Worm (Caenorhabditis elegans): ENCODE measurements around the gene cyp-34A10.
A peak's percentile ranks its signal among the peaks of the same experiment; 100 is the strongest.

Gene cyp-34A10

DNA sequence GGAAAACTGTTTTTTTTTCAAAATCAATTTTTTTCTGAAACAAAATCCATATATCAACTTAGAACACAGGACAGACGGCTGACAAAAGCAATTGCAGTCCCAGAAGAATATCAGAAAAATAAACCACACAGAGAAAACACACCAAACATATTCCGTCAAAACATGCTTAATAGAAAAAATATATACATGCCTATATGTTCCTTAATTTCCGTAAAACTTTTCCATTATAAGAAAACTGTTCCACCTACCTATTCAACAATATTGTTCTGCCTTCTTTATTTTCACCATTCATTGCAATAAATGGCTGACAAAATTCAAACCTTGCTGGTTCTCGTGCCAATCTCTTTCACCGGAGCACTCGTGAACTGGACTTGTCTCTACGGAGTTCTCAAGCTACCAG is 41.5 kb downstream of the cyp-34A10 start, which contains the start of gene srx-63:
Gene srx-63 (plus strand): TSS at position 301 of the 400 bp plus-strand sequence.
- TF ChIP-seq flt-1 (GFP tag; IDR thresholded peaks at IDR 0.05) (no peak), med-1 (GFP tag; optimal IDR thresholded peaks at IDR 0.05; ENCODE audit: insufficient read depth) (no peak), ref-1 (GFP tag; conservative IDR thresholded peaks at IDR 0.05) (no peak), T22C8.4 (GFP tag; IDR thresholded peaks at IDR 0.05) (no peak), ztf-29 (GFP tag; IDR thresholded peaks at IDR 0.05) (no peak), klf-2 (GFP tag; conservative IDR thresholded peaks at IDR 0.05) (no peak), cog-1 (tag; optimal IDR thresholded peaks at IDR 0.05) (no peak), ztf-23 (GFP tag; IDR thresholded peaks at IDR 0.05) (no peak), tab-1 (GFP tag; IDR thresholded peaks at IDR 0.05) (no peak)

DNA sequence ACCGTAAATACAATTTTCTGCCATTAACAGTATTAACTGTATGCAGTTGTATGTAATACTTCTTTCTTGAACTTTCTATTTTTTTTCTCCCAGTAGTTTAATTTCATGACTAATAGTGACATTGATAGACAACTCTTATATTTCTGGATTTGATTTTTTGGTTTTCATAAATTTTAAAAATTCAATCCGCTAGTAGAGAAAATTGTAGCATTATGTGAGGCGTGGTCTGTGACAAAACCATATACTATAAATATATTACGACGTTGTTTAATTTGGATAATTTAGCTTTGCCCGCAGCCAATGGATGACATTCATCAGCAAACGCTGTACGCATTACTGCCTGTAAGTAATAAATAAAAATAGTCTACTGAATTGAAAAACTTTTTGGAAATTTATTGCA is 43.7 kb downstream of the cyp-34A10 start, which contains the start of gene srx-64:
Gene srx-64 (plus strand): TSS at position 301 of the 400 bp plus-strand sequence.
- TF ChIP-seq flt-1 (GFP tag; IDR thresholded peaks at IDR 0.05) = no peak
- TF ChIP-seq cog-1 (tag; optimal IDR thresholded peaks at IDR 0.05) = no peak
- no peak for TF ChIP-seq ztf-29 (GFP tag; IDR thresholded peaks at IDR 0.05)
- TF ChIP-seq T22C8.4 (GFP tag; IDR thresholded peaks at IDR 0.05) = no peak
- TF ChIP-seq ref-1 (GFP tag; conservative IDR thresholded peaks at IDR 0.05) = no peak
- no peak for TF ChIP-seq tab-1 (GFP tag; IDR thresholded peaks at IDR 0.05)
- no peak for TF ChIP-seq med-1 (GFP tag; optimal IDR thresholded peaks at IDR 0.05; ENCODE audit: insufficient read depth)
- no peak for TF ChIP-seq ztf-23 (GFP tag; IDR thresholded peaks at IDR 0.05)
- TF ChIP-seq klf-2 (GFP tag; conservative IDR thresholded peaks at IDR 0.05) = no peak

DNA sequence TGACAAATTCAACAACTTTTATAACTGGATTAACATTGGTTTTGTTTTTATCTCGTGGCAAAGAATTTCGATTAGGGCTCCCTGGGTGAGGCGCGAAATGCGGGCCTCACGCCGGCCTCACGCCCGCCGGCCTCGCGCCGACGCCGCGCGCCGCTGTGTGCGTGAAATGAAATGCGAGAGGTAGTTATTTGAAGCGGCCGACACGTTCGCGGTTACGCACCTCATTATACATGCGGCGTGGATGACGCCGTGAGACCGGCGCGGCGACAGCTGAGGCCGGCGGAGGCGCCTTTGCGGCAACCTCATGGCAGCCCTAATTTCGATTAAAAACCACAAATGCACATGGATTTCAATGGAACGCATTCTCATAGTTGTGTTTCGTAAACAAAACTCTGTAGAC is 45.3 kb downstream of the cyp-34A10 start:
- TF ChIP-seq klf-2 (GFP tag; conservative IDR thresholded peaks at IDR 0.05) (0 out of 2 replicates have a peak, but pooled peaks have one; percentile 42), med-1 (GFP tag; optimal IDR thresholded peaks at IDR 0.05; ENCODE audit: insufficient read depth) (no peak)

DNA sequence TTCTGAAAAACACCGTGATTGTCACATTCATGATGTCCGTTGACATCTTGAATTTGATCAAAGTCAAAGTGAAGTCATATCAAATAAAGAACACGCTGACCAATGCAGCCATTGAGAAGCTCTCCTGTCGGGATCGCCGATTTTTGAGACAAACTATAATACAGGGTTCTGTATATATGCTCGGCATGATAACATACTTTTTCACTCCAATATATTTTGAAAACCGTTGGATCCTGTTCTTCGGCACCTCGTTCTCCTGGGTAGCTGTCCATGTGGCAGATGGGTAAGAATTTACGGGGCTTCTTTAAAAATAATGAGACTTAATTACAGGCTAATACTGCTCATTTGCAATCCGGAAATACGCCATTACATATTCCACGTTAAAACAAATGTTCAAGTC is 50.2 kb downstream of the cyp-34A10 start:
- TF ChIP-seq ztf-23 (GFP tag; IDR thresholded peaks at IDR 0.05) (no peak), flt-1 (GFP tag; IDR thresholded peaks at IDR 0.05) (no peak), tab-1 (GFP tag; IDR thresholded peaks at IDR 0.05) (no peak), ztf-29 (GFP tag; IDR thresholded peaks at IDR 0.05) (no peak), ref-1 (GFP tag; conservative IDR thresholded peaks at IDR 0.05) (no peak), med-1 (GFP tag; optimal IDR thresholded peaks at IDR 0.05; ENCODE audit: insufficient read depth) (no peak), T22C8.4 (GFP tag; IDR thresholded peaks at IDR 0.05) (no peak), cog-1 (tag; optimal IDR thresholded peaks at IDR 0.05) (no peak), klf-2 (GFP tag; conservative IDR thresholded peaks at IDR 0.05) (no peak)

DNA sequence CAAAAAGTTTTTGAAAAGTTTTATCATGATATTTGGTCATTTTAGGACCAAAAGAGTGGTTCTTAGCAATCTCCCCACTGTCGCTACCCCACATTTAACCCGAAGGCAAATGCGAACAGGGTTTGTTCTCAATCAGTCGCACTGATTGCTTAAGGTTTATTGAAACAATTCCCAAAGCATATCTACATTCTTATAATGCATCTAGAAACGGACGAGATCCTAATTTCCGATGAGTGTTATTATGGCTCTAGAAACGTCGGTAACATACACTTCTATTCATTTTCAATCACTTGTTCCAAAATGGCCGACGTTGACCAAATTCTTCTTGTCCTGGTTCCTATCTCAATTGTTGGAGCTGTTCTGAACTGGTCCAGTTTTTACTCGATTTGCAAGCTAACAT is 51.2 kb downstream of the cyp-34A10 start, which contains the start of gene srx-65:
Gene srx-65 (plus strand): TSS at position 301 of the 400 bp plus-strand sequence.
- TF ChIP-seq klf-2 (GFP tag; conservative IDR thresholded peaks at IDR 0.05) (no peak), tab-1 (GFP tag; IDR thresholded peaks at IDR 0.05) (no peak), T22C8.4 (GFP tag; IDR thresholded peaks at IDR 0.05) (no peak), ztf-29 (GFP tag; IDR thresholded peaks at IDR 0.05) (no peak), ref-1 (GFP tag; conservative IDR thresholded peaks at IDR 0.05) (no peak), flt-1 (GFP tag; IDR thresholded peaks at IDR 0.05) (no peak), cog-1 (tag; optimal IDR thresholded peaks at IDR 0.05) (no peak), med-1 (GFP tag; optimal IDR thresholded peaks at IDR 0.05; ENCODE audit: insufficient read depth) (no peak), ztf-23 (GFP tag; IDR thresholded peaks at IDR 0.05) (no peak)
